Fruit fly (Drosophila melanogaster) whole organism, embryonic: Measurements from ENCODE around the gene Tfb5.

Experiments
- C15 ChIP-seq: fragments of 200-800 bp; sonication (Bioruptor generic); IDR thresholded peaks from 3 replicates; pipeline ENCODE4 v1.3.6; 2022; ENCODE audit warnings: missing biosample characterization, missing genetic modification characterization
- CG1024 ChIP-seq: fragments of 200-800 bp; sonication (Bioruptor generic); IDR thresholded peaks from 2 replicates; pipeline ENCODE4 v1.3.6; 2022; ENCODE audit warnings: missing biosample characterization, missing genetic modification characterization
- CG12155 ChIP-seq: fragments of 200-800 bp; sonication (Bioruptor generic); optimal IDR thresholded peaks from 3 replicates; lab custom pipeline; 2016; ENCODE audit warnings: missing biosample characterization, missing genetic modification characterization
- CG12236 ChIP-seq: fragments of 200-800 bp; sonication (Bioruptor generic); optimal IDR thresholded peaks from 2 replicates; lab custom pipeline; 2016; ENCODE audit warnings: missing biosample characterization, missing genetic modification characterization
- CG1233 ChIP-seq: fragments of 200-800 bp; sonication (Bioruptor generic); optimal IDR thresholded peaks from 4 replicates; lab custom pipeline; 2018; ENCODE audit warnings: missing biosample characterization, mild to moderate bottlenecking, missing genetic modification characterization
- CG12769 ChIP-seq: fragments of 200-800 bp; sonication (Bioruptor generic); optimal IDR thresholded peaks from 2 replicates; lab custom pipeline; 2019; ENCODE audit warnings: missing biosample characterization, mild to moderate bottlenecking, missing genetic modification characterization, moderate library complexity
- CG13287 ChIP-seq: fragments of 200-800 bp; sonication (Bioruptor generic); IDR thresholded peaks from 2 replicates; pipeline ENCODE4 v1.3.6; 2022; ENCODE audit warnings: missing biosample characterization, missing genetic modification characterization; ENCODE audit not compliant: partially characterized antibody
- CG14965 ChIP-seq: fragments of 200-800 bp; sonication (Bioruptor generic); optimal IDR thresholded peaks from 2 replicates; lab custom pipeline; 2016; ENCODE audit warnings: missing biosample characterization, missing genetic modification characterization, borderline replicate concordance
- CG1529 ChIP-seq: fragments of 200-800 bp; sonication (Bioruptor generic); optimal IDR thresholded peaks from 3 replicates; lab custom pipeline; 2018; ENCODE audit warnings: missing biosample characterization, missing genetic modification characterization
- CG1647 ChIP-seq: fragments of 200-800 bp; sonication (Bioruptor generic); optimal IDR thresholded peaks from 3 replicates; lab custom pipeline; 2016; ENCODE audit warnings: missing biosample characterization, missing genetic modification characterization
- CG1832 ChIP-seq: fragments of 200-800 bp; sonication (Bioruptor generic); optimal IDR thresholded peaks from 2 replicates; lab custom pipeline; 2017; ENCODE audit warnings: missing biosample characterization, mild to moderate bottlenecking, missing genetic modification characterization, inconsistent platforms
- CG18476 ChIP-seq: fragments of 200-800 bp; sonication (Bioruptor generic); optimal IDR thresholded peaks from 2 replicates; lab custom pipeline; 2016; ENCODE audit warnings: missing biosample characterization, mild to moderate bottlenecking, missing genetic modification characterization
- CG18764 ChIP-seq: fragments of 200-800 bp; sonication (Bioruptor generic); optimal IDR thresholded peaks from 3 replicates; lab custom pipeline; 2016; ENCODE audit warnings: missing biosample characterization, missing genetic modification characterization
- CG2875 ChIP-seq: fragments of 200-800 bp; sonication (Bioruptor generic); optimal IDR thresholded peaks from 2 replicates; lab custom pipeline; 2017; ENCODE audit warnings: missing biosample characterization, mild to moderate bottlenecking, missing genetic modification characterization, missing genetic modification reagents
- CG31224 ChIP-seq: fragments of 200-800 bp; sonication (Bioruptor generic); IDR thresholded peaks from 2 replicates; pipeline ENCODE4 v1.3.6; 2022; ENCODE audit warnings: missing biosample characterization, missing genetic modification characterization
- CG3163 ChIP-seq: fragments of 200-800 bp; sonication (Bioruptor generic); optimal IDR thresholded peaks from 3 replicates; lab custom pipeline; 2016; ENCODE audit warnings: missing biosample characterization, missing genetic modification characterization
- CG32532 ChIP-seq: fragments of 200-800 bp; sonication (Bioruptor generic); IDR thresholded peaks from 2 replicates; pipeline ENCODE4 v1.3.6; 2022; ENCODE audit warnings: missing biosample characterization, missing genetic modification characterization
- CG34224 ChIP-seq: fragments of 200-800 bp; sonication (Bioruptor generic); IDR thresholded peaks from 3 replicates; pipeline ENCODE4 v1.3.6; 2022; ENCODE audit warnings: missing biosample characterization, missing genetic modification characterization; ENCODE audit not compliant: partially characterized antibody
- CG42726 ChIP-seq: fragments of 200-800 bp; sonication (Bioruptor generic); IDR thresholded peaks from 2 replicates; pipeline ENCODE4 v1.3.6; 2022; ENCODE audit warnings: missing biosample characterization, missing genetic modification characterization; ENCODE audit not compliant: partially characterized antibody
- CG4328 ChIP-seq: fragments of 200-800 bp; sonication (Bioruptor generic); optimal IDR thresholded peaks from 3 replicates; lab custom pipeline; 2017; ENCODE audit warnings: missing biosample characterization, missing genetic modification reagents, missing genetic modification characterization
- CG4424 ChIP-seq: fragments of 200-800 bp; sonication (Bioruptor generic); optimal IDR thresholded peaks from 3 replicates; lab custom pipeline; 2016; ENCODE audit warnings: missing biosample characterization, missing genetic modification characterization
- CG5180 ChIP-seq: fragments of 200-800 bp; sonication (Bioruptor generic); optimal IDR thresholded peaks from 3 replicates; lab custom pipeline; 2017; ENCODE audit warnings: missing biosample characterization, missing genetic modification characterization, mild to moderate bottlenecking, moderate library complexity, missing genetic modification reagents
- CG6654 ChIP-seq: fragments of 200-800 bp; sonication (Bioruptor generic); optimal IDR thresholded peaks from 2 replicates; lab custom pipeline; 2017; ENCODE audit warnings: missing biosample characterization, mild to moderate bottlenecking, missing genetic modification characterization
- CG7963 ChIP-seq: fragments of 200-800 bp; sonication (Bioruptor generic); IDR thresholded peaks from 3 replicates; pipeline ENCODE4 v1.3.6; 2022; ENCODE audit warnings: missing biosample characterization, missing genetic modification characterization; ENCODE audit not compliant: partially characterized antibody
- CG8089 ChIP-seq: fragments of 200-800 bp; sonication (Bioruptor generic); optimal IDR thresholded peaks from 3 replicates; lab custom pipeline; 2016; ENCODE audit warnings: missing biosample characterization, missing genetic modification characterization
- CG8290 ChIP-seq, 3 experiments: fragments of 200-800 bp; sonication (Bioruptor generic); optimal IDR thresholded peaks; 2 replicates each; lab custom pipeline; 2016 to 2019; ENCODE audit warnings: missing biosample characterization in 3 of 3, missing genetic modification characterization in 3 of 3, mild to moderate bottlenecking in 2 of 3, moderate library complexity in 1 of 3
- CG8765 ChIP-seq: fragments of 200-800 bp; sonication (Bioruptor generic); IDR thresholded peaks from 2 replicates; pipeline ENCODE4 v1.3.6; 2022; ENCODE audit warnings: missing biosample characterization, missing genetic modification characterization
- E2f1 ChIP-seq: fragments of 200-800 bp; sonication (Bioruptor generic); IDR thresholded peaks from 2 replicates; pipeline ENCODE4 v1.3.6; 2022; ENCODE audit warnings: missing biosample characterization, missing genetic modification characterization
- HLH3B ChIP-seq: fragments of 200-800 bp; sonication (Bioruptor generic); IDR thresholded peaks from 2 replicates; pipeline ENCODE4 v1.3.6; 2022; ENCODE audit warnings: missing biosample characterization, missing genetic modification characterization
- Hey ChIP-seq: fragments of 200-800 bp; sonication (Bioruptor generic); optimal IDR thresholded peaks from 3 replicates; lab custom pipeline; 2018; ENCODE audit warnings: missing biosample characterization, mild to moderate bottlenecking, missing genetic modification characterization
- Med ChIP-seq: fragments of 200-800 bp; sonication (Bioruptor generic); peaks from one replicate; lab custom pipeline; 2016; ENCODE audit warnings: missing biosample characterization, missing genetic modification characterization, mild to moderate bottlenecking, inconsistent platforms, moderate library complexity
- Mes4 ChIP-seq: fragments of 200-800 bp; sonication (Bioruptor generic); optimal IDR thresholded peaks from 2 replicates; lab custom pipeline; 2016; ENCODE audit warnings: missing biosample characterization, missing genetic modification characterization
- Nf-YB ChIP-seq: fragments of 200-800 bp; sonication (Bioruptor generic); optimal IDR thresholded peaks from 3 replicates; lab custom pipeline; 2019; ENCODE audit warnings: missing biosample characterization, mild to moderate bottlenecking, missing genetic modification characterization, moderate library complexity
- Optix ChIP-seq: fragments of 200-800 bp; sonication (Bioruptor generic); IDR thresholded peaks from 3 replicates; pipeline ENCODE4 v1.3.6; 2022; ENCODE audit warnings: missing biosample characterization, missing genetic modification characterization
- YL-1 ChIP-seq: fragments of 200-800 bp; sonication (Bioruptor generic); optimal IDR thresholded peaks from 3 replicates; lab custom pipeline; 2017; ENCODE audit warnings: missing biosample characterization, mild to moderate bottlenecking, missing genetic modification characterization
- ap ChIP-seq: fragments of 200-800 bp; sonication (Bioruptor generic); IDR thresholded peaks from 2 replicates; pipeline ENCODE4 v1.3.6; 2022; ENCODE audit warnings: missing biosample characterization, missing genetic modification characterization
- cg ChIP-seq: fragments of 200-800 bp; sonication (Bioruptor generic); optimal IDR thresholded peaks from 3 replicates; lab custom pipeline; 2019; ENCODE audit warnings: missing biosample characterization, mild to moderate bottlenecking, missing genetic modification characterization, moderate library complexity
- ci ChIP-seq: fragments of 200-800 bp; sonication (Bioruptor generic); IDR thresholded peaks from 3 replicates; pipeline ENCODE4 v1.3.6; 2022; ENCODE audit warnings: missing biosample characterization, missing genetic modification characterization
- dmrt99B ChIP-seq: fragments of 200-800 bp; sonication (Bioruptor generic); optimal IDR thresholded peaks from 2 replicates; lab custom pipeline; 2018; ENCODE audit warnings: missing biosample characterization, mild to moderate bottlenecking, missing genetic modification characterization, moderate library complexity
- ham ChIP-seq: fragments of 200-800 bp; sonication (Bioruptor generic); IDR thresholded peaks from 2 replicates; pipeline ENCODE4 v1.3.6; 2022; ENCODE audit warnings: missing biosample characterization, missing genetic modification characterization
- her ChIP-seq: fragments of 200-800 bp; sonication (Bioruptor generic); optimal IDR thresholded peaks from 2 replicates; lab custom pipeline; 2016; ENCODE audit warnings: missing biosample characterization, missing genetic modification characterization
- lbe ChIP-seq: fragments of 200-800 bp; sonication (Bioruptor generic); optimal IDR thresholded peaks from 2 replicates; lab custom pipeline; 2016; ENCODE audit warnings: missing biosample characterization, mild to moderate bottlenecking, missing genetic modification characterization
- nerfin-1 ChIP-seq: fragments of 200-800 bp; sonication (Bioruptor generic); optimal IDR thresholded peaks from 3 replicates; lab custom pipeline; 2019; ENCODE audit warnings: missing biosample characterization, mild to moderate bottlenecking, missing genetic modification characterization, moderate library complexity
- oc ChIP-seq: fragments of 200-800 bp; sonication (Bioruptor generic); optimal IDR thresholded peaks from 2 replicates; lab custom pipeline; 2018; ENCODE audit warnings: missing biosample characterization, mild to moderate bottlenecking, missing genetic modification characterization, moderate library complexity
- sd ChIP-seq: fragments of 200-800 bp; sonication (Bioruptor generic); optimal IDR thresholded peaks from 3 replicates; lab custom pipeline; 2018; ENCODE audit warnings: missing biosample characterization, mild to moderate bottlenecking, missing genetic modification characterization, moderate library complexity
- sens-2 ChIP-seq: fragments of 200-800 bp; sonication (Bioruptor generic); IDR thresholded peaks from 2 replicates; pipeline ENCODE4 v1.3.6; 2022; ENCODE audit warnings: missing biosample characterization, missing genetic modification characterization
- shn ChIP-seq: fragments of 200-800 bp; sonication (Bioruptor generic); optimal IDR thresholded peaks from 3 replicates; lab custom pipeline; 2016; ENCODE audit warnings: missing biosample characterization, missing genetic modification characterization
- tna ChIP-seq: fragments of 200-800 bp; sonication (Bioruptor generic); IDR thresholded peaks from 2 replicates; pipeline ENCODE4 v1.3.6; 2022; ENCODE audit warnings: missing biosample characterization, missing genetic modification characterization; ENCODE audit not compliant: partially characterized antibody
- twi ChIP-seq: fragments of 200-800 bp; optimal IDR thresholded peaks from 2 replicates; lab custom pipeline; 2019; ENCODE audit warnings: missing biosample characterization, mild to moderate bottlenecking, missing genetic modification characterization, moderate library complexity
- wek ChIP-seq: fragments of 200-800 bp; sonication (Bioruptor generic); optimal IDR thresholded peaks from 3 replicates; lab custom pipeline; 2018; ENCODE audit warnings: missing biosample characterization, mild to moderate bottlenecking, missing genetic modification characterization, moderate library complexity

The Tfb5 gene

DNA sequence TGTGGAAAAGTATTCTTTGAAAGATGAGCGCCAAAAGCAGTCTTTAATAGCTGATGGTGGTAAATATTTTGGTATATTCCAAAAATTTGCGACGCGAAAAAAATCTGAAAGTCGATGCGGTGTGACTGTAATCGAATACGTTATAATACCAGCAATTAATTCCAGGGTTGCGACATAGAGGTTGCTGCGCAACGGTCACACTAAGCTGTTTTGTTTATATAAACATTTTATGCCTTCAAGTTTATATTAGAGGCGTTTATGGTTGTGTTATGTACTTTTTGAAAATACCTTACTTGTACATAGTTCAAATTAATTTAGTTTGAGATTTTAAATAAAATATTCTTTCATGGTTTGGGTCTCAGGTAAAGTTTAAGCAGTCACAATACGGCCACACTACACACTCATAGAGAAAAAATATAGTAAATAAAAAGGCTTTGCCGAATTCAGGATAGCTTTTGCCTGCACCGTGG lies 39.3 kb downstream of the Tfb5 start, which contains the start of gene CG14043 (continued):
- TF ChIP-seq HLH3B (GFP tag; lab: Robert Waterston, UW) (no peak), CG8290 (GFP tag; optimal IDR thresholded peaks at IDR 0.05; lab: Kevin White, UChicago) (peak; percentile 1), CG8290 (tag; optimal IDR thresholded peaks at IDR 0.05; lab: Kevin White, UChicago) (no peak), CG2875 (no peak), Optix (GFP tag; lab: Robert Waterston, UW) (no peak), CG7963 (no peak), CG12236 (no peak), CG6654 (no peak), CG42726 (no peak), shn (GFP tag; lab: Kevin White, UChicago) (no peak), tna (GFP tag; lab: Robert Waterston, UW) (no peak), CG1647 (GFP tag; lab: Kevin White, UChicago) (peak; percentile 29), CG4328 (GFP tag; lab: Kevin White, UChicago) (no peak), sd (peak; percentile 71), CG8765 (no peak), CG4424 (peak; percentile 40), CG1832 (GFP tag; lab: Kevin White, UChicago) (no peak), Hey (tag; lab: Kevin White, UChicago) (no peak), lbe (GFP tag; lab: Kevin White, UChicago) (no peak), sens-2 (GFP tag; lab: Robert Waterston, UW) (no peak), CG34224 (GFP tag; lab: Robert Waterston, UW) (no peak), CG14965 (no peak), YL-1 (GFP tag; lab: Kevin White, UChicago) (peak; percentile 80), CG18764 (GFP tag; lab: Kevin White, UChicago) (no peak), CG32532 (0 out of 2 replicates have a peak, but pooled peaks have one; percentile 21), ap (no peak), CG13287 (GFP tag; lab: Robert Waterston, UW) (peak; percentile 48), nerfin-1 (no peak), ham (no peak), CG5180 (no peak), Nf-YB (GFP tag; lab: Kevin White, UChicago) (no peak), oc (tag; lab: Kevin White, UChicago) (no peak), ci (GFP tag; lab: Robert Waterston, UW) (no peak), CG1024 (GFP tag; lab: Robert Waterston, UW) (no peak), CG1529 (GFP tag; lab: Kevin White, UChicago) (no peak), CG12155 (peak; percentile 19), C15 (GFP tag; lab: Robert Waterston, UW) (no peak), CG12769 (tag; lab: Kevin White, UChicago) (no peak), Med (GFP tag; lab: Kevin White, UChicago) (peak; percentile 73), CG18476 (GFP tag; lab: Kevin White, UChicago) (no peak), wek (no peak), dmrt99B (no peak), CG3163 (no peak), CG31224 (GFP tag; lab: Robert Waterston, UW) (no peak), Mes4 (GFP tag; lab: Kevin White, UChicago) (no peak), cg (GFP tag; lab: Kevin White, UChicago) (no peak), twi (tag; lab: Kevin White, UChicago) (peak; percentile 21), her (GFP tag; lab: Kevin White, UChicago) (no peak), E2f1 (GFP tag; lab: Robert Waterston, UW) (no peak), CG8089 (GFP tag; lab: Kevin White, UChicago) (no peak), CG1233 (GFP tag; lab: Kevin White, UChicago) (no peak)
